Worm (Caenorhabditis elegans): ENCODE measurements around the gene Y53C12A.3.
"Not testable (repeated sequence)": the region's sequence is repeated elsewhere in the genome, so short reads cannot be mapped to it uniquely, and the experiment has no call there.

Gene Y53C12A.3

DNA sequence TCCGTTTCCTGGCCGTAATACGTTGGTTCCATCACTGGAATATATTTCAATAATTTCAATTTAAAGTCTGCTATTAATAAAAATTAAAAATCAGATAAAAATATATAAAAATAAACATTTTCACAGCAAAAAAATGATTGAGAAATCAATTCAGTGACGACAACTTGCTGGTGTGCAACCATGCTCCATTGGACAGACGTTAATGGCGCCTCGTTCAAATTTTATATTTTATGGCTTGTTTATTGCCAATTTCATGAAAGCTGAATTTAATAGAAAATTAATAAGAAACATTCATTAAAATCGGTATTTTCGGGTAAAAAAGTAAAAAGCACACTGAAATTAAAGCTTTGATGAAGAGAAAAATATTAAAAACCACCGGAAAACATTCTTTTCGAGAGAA lies at the start of gene Y53C12A.3:
TSS of gene Y53C12A.3 (minus strand) at position 34 of the 400 bp plus-strand sequence.
- peak; percentile 48 for TF ChIP-seq W03F9.2 (tag; optimal IDR thresholded peaks at IDR 0.05)
- TF ChIP-seq dao-5 (tag; optimal IDR thresholded peaks at IDR 0.05): no peak

DNA sequence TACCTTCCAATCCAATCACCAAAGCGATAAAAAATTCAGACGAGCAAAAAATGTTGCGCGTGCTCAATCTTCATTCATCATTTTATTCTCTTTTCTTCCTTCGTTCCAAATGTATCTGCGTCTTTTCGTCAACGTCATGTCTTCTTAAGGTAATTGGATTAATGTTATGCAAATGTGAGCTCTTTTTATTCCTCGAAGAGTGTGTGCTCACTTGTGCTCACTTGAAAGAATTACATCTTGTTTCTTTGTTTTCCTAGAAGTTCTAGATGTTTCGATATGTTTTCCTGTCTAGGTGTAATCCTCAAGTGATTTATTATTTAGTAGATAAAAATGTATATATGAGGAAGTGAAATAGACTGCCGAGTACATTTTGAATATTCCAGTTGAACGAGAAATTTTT lies 49.4 kb upstream of the Y53C12A.3 start:
- TF ChIP-seq dao-5 (tag; optimal IDR thresholded peaks at IDR 0.05) (no peak), W03F9.2 (tag; optimal IDR thresholded peaks at IDR 0.05) (no peak), him-1 (tag; optimal IDR thresholded peaks at IDR 0.05) (no peak)

DNA sequence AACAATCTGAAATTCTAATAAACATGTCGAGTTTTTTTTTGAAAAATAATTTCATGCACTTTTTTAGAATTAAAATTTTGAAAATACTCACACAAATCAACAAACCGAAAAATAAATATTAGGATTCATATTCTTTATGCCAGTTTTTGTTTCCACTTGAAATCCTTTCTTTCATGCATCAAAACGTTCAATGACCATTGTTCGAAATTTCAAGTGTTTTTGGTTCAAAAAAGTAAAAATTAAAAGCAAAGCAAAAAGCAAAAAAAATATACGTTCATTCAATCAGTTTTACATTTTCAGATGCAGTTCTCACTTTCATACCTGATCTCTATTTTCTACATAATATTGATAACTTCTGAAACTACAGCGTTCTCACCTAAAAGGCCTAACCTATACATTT lies 47.7 kb upstream of the Y53C12A.3 start, which contains the start of gene ZK1321.1:
TSS of gene ZK1321.1 (plus strand) at position 301 of the 400 bp plus-strand sequence.
- TF ChIP-seq W03F9.2 (tag; optimal IDR thresholded peaks at IDR 0.05) (no peak), dao-5 (tag; optimal IDR thresholded peaks at IDR 0.05) (no peak), him-1 (tag; optimal IDR thresholded peaks at IDR 0.05) (no peak)

DNA sequence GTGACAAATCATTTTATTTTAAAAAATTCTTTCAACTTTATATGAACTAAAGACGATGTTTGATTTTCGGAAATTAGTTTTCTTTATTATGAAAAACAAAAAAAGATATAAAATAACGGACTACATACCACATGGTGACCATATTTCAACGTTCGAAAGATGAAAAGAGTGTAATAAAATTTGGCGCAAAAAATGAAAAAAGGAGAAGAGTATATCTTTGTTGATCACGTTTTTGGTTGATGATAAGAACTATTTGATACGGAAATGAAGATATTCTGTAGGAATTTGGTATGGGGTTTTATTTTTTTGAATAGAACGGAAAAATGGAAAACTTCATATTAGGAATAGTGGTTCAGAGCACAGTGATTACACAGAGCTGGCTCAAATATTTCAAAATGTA lies 47.0 kb upstream of the Y53C12A.3 start, which contains the start of gene Y53C12B.7:
TSS of gene Y53C12B.7 (minus strand) at position 163 of the 400 bp plus-strand sequence.
- TF ChIP-seq W03F9.2 (tag; optimal IDR thresholded peaks at IDR 0.05) (no peak), him-1 (tag; optimal IDR thresholded peaks at IDR 0.05) (no peak), dao-5 (tag; optimal IDR thresholded peaks at IDR 0.05) (no peak)

DNA sequence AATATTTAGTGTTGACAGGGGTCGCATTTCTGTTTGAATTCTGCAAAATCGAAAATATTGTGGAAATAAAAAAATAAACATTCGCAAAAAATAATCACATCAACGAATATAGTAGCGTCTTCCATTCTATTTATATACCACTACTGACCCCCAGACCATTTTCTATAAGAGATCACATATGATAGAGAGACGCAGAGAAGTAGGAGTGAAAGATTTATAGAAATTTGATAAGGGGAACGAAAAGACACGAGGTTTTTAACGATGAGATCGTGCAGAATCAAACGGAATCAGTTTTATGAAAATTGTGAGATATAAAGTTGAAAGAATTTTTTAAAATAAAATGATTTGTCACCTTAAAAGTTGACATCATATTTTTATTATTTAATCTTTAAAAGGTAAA lies 46.2 kb upstream of the Y53C12A.3 start:
- TF ChIP-seq him-1 (tag; optimal IDR thresholded peaks at IDR 0.05) (no peak), dao-5 (tag; optimal IDR thresholded peaks at IDR 0.05) (no peak), W03F9.2 (tag; optimal IDR thresholded peaks at IDR 0.05) (no peak)

DNA sequence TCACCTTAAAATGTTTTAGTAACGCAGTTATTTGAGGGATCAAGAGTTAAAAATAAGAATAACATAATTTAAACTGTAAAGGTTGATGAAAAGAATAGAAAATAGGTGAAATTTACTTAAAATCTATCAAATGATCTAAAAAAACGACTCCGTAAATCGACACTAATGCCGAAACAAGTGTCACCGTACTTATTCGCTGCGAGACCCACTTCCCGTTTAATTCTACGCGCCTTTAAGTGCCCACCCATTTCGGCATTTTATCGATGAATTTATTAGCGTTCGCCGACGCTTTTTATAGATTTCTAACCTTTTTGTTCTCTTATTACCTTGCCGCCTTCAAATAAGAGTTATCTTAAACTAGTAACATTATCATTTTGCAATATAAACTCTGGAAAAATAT lies 40.0 kb upstream of the Y53C12A.3 start, which contains the start of the genes Y53C12B.1 and nos-3:
TSS of gene Y53C12B.1 (minus strand) at position 10 of the 400 bp plus-strand sequence.
TSS of gene nos-3 (plus strand) at position 248 of the 400 bp plus-strand sequence.
- TF ChIP-seq him-1 (tag; optimal IDR thresholded peaks at IDR 0.05): peak; percentile 14
- TF ChIP-seq W03F9.2 (tag; optimal IDR thresholded peaks at IDR 0.05): peak; percentile 85
- TF ChIP-seq dao-5 (tag; optimal IDR thresholded peaks at IDR 0.05): no peak

DNA sequence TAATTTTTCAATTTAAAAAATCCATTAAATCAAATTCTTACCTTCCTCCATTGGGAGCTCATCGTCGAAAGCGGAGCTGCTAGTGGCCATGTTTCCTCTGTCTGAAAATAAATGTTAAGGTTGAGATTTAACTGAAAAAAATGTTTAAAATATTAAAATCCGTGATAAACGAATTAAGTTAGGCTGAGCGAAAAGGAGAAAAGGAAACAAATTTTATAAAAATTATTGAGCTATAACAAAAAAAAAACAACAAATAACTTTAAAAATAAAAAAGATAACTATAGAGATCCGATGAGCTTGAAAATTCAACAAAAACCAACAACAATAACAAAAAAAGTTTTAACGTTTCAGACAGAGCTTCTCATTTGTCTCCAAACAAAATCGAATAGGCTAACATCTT lies 36.7 kb upstream of the Y53C12A.3 start, which contains the start of gene pno-1:
TSS of gene pno-1 (minus strand) at position 101 of the 400 bp plus-strand sequence.
- TF ChIP-seq him-1 (tag; optimal IDR thresholded peaks at IDR 0.05) (no peak), dao-5 (tag; optimal IDR thresholded peaks at IDR 0.05) (no peak), W03F9.2 (tag; optimal IDR thresholded peaks at IDR 0.05) (no peak)

DNA sequence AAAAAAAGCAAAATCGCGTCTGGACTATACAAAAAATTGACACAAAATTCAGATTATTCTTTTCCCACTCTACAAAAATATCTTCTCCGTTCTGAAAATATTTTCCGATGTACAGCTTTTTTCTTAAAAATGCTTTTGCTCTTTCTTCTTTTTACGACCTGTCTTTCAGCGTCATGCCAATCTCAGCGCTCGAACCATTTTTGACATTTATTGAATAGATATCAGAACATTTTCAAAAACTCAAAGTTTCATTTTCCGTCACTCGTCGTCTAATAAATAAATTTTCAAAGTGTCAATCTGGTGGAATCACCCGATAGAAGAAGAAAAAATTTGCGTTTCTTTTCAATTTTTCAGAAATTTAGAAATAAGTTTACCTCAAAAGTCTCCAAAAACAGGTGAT lies 35.4 kb upstream of the Y53C12A.3 start:
- TF ChIP-seq dao-5 (tag; optimal IDR thresholded peaks at IDR 0.05) (no peak), W03F9.2 (tag; optimal IDR thresholded peaks at IDR 0.05) (no peak), him-1 (tag; optimal IDR thresholded peaks at IDR 0.05) (no peak)

DNA sequence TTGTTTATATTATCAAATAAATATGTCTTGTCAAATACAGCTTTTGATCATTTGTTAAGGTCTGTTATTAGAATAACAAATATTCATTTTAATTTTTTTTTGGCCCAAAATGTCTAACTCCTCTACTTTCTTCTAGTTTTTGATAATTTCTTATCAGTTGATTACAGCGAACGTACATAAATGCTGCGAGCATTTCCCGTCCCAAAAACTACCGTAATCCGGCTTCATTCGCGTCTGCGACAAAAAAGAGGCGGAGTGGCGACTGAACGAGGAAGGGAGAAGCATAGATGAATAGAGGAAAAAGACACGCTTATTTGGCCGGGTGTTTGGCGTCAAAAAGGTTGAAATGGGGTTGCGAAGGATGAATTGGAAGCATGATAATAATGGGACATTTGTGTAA lies 34.5 kb upstream of the Y53C12A.3 start:
- TF ChIP-seq him-1 (tag; optimal IDR thresholded peaks at IDR 0.05) (no peak), W03F9.2 (tag; optimal IDR thresholded peaks at IDR 0.05) (no peak)

DNA sequence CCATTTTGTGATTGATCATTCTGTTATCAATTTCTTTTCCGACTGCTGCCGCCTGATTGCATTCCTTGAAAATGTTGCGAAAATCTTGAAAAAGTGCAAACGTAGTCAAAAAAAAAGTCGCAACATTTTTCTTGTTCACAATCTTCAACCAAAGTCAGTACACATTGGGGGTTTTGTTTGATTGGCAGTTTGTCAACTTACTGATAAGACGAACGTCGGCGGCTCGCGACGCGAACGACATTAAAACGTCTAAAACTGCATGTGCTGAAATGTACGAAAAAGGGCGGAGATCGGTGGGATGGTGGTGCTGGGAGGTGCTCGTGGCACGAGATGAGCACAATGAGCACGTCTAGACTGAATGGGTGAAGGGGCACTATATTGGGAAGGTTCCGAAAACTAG lies 32.8 kb upstream of the Y53C12A.3 start:
- no peak for TF ChIP-seq him-1 (tag; optimal IDR thresholded peaks at IDR 0.05)
- no peak for TF ChIP-seq dao-5 (tag; optimal IDR thresholded peaks at IDR 0.05)
- TF ChIP-seq W03F9.2 (tag; optimal IDR thresholded peaks at IDR 0.05): no peak

DNA sequence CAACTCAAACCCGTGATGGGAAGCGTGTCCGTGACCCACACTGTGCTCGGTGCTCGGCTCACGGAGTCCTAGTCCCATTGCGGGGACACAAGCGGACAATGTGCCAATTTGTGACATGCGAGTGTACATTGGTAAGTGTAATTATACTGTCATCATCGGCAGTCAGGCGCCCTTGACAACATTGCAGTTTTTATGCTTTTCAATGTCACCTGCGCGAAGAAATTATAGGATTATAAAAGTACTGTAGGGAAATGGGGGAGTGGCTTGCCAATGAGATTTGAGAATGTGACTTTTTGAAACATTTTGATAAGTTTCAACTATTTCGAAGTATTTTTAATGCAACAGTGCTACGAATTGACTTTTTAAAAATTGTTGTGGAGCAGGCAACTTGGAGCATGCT lies 29.7 kb upstream of the Y53C12A.3 start:
- TF ChIP-seq dao-5 (tag; optimal IDR thresholded peaks at IDR 0.05) (no peak), him-1 (tag; optimal IDR thresholded peaks at IDR 0.05) (no peak), W03F9.2 (tag; optimal IDR thresholded peaks at IDR 0.05) (no peak)

DNA sequence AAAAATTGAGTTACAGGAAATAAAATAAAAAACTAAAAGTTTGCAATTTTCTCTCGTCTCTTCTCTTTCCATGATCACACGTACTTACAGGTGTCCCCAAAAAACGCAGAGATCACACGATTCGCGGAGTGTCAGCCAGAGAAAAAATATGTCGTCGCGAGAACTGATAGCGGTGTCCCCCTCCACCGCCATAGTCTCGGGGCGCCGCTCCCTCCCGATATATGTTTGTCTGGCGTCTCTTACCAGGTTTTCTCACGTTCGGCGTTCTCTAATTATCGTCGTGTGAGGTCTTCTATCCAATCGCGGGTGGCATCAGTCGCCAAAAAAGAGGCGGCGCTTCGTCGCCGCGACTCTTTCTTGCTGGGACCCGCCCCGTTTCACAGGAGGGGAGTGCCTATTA lies 25.8 kb upstream of the Y53C12A.3 start, which contains the start of gene mab-3:
TSS of gene mab-3 (plus strand) at position 328 of the 400 bp plus-strand sequence.
- TF ChIP-seq dao-5, him-1, W03F9.2 (tag; optimal IDR thresholded peaks at IDR 0.05): not testable (repeated sequence)

DNA sequence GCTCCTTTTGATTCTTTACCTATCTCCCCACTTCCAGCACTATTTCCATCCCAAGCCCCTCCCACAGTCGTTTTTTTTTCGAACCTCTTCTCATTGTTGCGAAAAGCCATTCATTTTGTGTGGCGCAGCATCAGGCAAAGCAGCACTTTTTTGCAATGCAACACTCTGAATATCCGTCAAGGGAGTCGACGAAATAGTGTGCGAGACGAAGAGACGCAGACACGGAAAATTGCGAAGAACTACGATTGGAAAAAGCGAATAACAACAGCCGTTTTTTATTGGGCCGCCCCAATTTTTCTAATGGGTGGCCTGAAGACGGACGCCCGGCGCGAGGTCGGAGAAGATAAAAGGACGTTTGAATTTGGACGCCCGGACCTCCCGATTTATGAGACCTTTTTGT lies 23.8 kb upstream of the Y53C12A.3 start:
- no peak for TF ChIP-seq dao-5 (tag; optimal IDR thresholded peaks at IDR 0.05)
- TF ChIP-seq him-1 (tag; optimal IDR thresholded peaks at IDR 0.05): no peak
- no peak for TF ChIP-seq W03F9.2 (tag; optimal IDR thresholded peaks at IDR 0.05)

DNA sequence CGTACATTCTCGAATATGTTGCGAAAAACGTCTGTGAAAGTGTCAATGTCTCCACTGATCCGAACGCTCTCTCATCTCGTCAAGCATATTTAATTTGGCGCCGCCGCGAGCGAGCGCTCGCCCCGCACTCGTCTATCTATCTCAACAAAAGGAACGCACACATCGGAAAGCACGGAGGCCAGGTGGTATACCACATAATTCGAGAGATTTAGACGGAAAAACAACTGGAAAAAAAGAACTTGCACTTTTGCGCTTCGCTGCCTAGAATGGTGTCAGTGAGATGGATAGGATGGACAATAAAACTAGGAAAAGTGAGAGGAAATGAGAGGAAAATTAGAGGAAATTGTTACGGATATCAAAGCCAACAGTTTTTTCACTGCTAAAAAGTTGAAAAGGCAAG lies 23.2 kb upstream of the Y53C12A.3 start:
- TF ChIP-seq him-1 (tag; optimal IDR thresholded peaks at IDR 0.05) (no peak), W03F9.2 (tag; optimal IDR thresholded peaks at IDR 0.05) (no peak), dao-5 (tag; optimal IDR thresholded peaks at IDR 0.05) (no peak)

DNA sequence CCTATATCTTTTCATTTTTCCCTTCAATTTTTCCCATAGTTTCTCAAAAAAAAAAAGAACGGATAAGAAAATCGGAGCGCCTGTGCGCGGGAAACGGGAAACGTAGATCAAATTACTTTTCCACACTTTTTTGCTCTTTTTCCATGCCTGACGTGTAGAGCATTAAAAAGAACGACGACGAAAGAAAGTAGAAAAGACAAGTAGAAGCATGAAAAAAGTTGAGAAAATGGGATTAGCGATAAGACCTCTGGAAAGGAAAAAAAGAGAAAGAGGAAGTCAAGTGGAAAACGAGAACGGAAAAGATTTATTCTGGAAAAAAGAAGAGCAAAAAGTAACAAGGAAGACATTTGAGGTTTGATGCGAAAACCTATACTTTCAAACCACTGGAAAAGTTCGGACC lies 22.5 kb upstream of the Y53C12A.3 start:
- TF ChIP-seq W03F9.2 (tag; optimal IDR thresholded peaks at IDR 0.05) (no peak), dao-5 (tag; optimal IDR thresholded peaks at IDR 0.05) (no peak), him-1 (tag; optimal IDR thresholded peaks at IDR 0.05) (no peak)
